Fruit fly (Drosophila melanogaster) whole organism, prepupa: ENCODE data around the gene mfrn.

Experiments
- CG16779 ChIP-seq: fragments of 200-800 bp; sonication (Bioruptor generic); optimal IDR thresholded peaks from 3 replicates; lab custom pipeline; 2017; ENCODE audit warnings: missing biosample characterization, mild to moderate bottlenecking, missing genetic modification characterization
- CG6854 ChIP-seq: fragments of 200-800 bp; sonication (Bioruptor generic); optimal IDR thresholded peaks from 2 replicates; lab custom pipeline; 2017; ENCODE audit warnings: missing biosample characterization, mild to moderate bottlenecking, missing genetic modification characterization
- Hr4 ChIP-seq: fragments of 200-800 bp; sonication (Bioruptor generic); optimal IDR thresholded peaks from 3 replicates; lab custom pipeline; 2016; ENCODE audit warnings: missing biosample characterization, missing genetic modification characterization
- Smox ChIP-seq: fragments of 200-800 bp; sonication (Bioruptor generic); optimal IDR thresholded peaks from 3 replicates; lab custom pipeline; 2016; ENCODE audit warnings: missing biosample characterization, missing genetic modification characterization
- cyc ChIP-seq: fragments of 200-800 bp; sonication (Bioruptor generic); optimal IDR thresholded peaks from 3 replicates; lab custom pipeline; 2016; ENCODE audit warnings: missing biosample characterization, missing genetic modification characterization
- eg ChIP-seq: fragments of 200-800 bp; sonication (Bioruptor generic); IDR thresholded peaks from 3 replicates; pipeline ENCODE4 v1.3.6; 2022; ENCODE audit warnings: missing biosample characterization, missing genetic modification characterization
- esn ChIP-seq: fragments of 200-800 bp; sonication (Bioruptor generic); optimal IDR thresholded peaks from 2 replicates; lab custom pipeline; 2016; ENCODE audit warnings: missing biosample characterization, mild to moderate bottlenecking, missing genetic modification characterization, moderate library complexity
- svp ChIP-seq: fragments of 200-800 bp; sonication (Bioruptor generic); peaks from one replicate; lab custom pipeline; 2016; ENCODE audit warnings: missing biosample characterization, missing genetic modification characterization
- topi ChIP-seq: fragments of 200-800 bp; sonication (Bioruptor generic); optimal IDR thresholded peaks from 3 replicates; lab custom pipeline; 2016; ENCODE audit warnings: missing biosample characterization, missing genetic modification characterization

DNA sequence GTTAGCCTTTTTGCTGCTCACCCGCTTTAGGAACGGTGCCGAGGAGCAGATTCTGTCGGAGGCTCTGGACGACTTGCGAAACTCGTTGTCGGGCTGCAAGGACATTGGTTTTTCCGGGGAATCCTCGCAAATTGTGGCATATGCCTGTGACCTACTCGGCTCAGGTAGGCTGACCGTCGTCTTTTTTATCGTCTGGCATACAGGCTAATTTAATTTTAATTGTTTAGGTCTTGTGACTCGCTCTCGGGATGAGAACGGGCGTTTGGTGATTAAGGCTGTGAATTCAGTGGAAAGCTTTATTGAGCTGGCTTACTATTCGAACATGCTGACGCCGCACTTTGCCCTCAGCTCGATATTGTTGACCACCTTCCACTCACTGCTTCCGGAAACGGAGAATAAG lies 16.4 kb downstream of the mfrn start:
- TF ChIP-seq esn (GFP tag; lab: Kevin White, UChicago) (no peak), Hr4 (GFP tag; lab: Kevin White, UChicago) (no peak), CG16779 (tag; lab: Kevin White, UChicago) (no peak), svp (no peak), cyc (GFP tag; lab: Kevin White, UChicago) (no peak), topi (GFP tag; lab: Kevin White, UChicago) (no peak), eg (GFP tag; lab: Robert Waterston, UW) (no peak), CG6854 (GFP tag; lab: Kevin White, UChicago) (no peak), Smox (GFP tag; lab: Kevin White, UChicago) (no peak)
